Fruit fly (Drosophila melanogaster): ENCODE measurements around the gene CG14075.

DNA sequence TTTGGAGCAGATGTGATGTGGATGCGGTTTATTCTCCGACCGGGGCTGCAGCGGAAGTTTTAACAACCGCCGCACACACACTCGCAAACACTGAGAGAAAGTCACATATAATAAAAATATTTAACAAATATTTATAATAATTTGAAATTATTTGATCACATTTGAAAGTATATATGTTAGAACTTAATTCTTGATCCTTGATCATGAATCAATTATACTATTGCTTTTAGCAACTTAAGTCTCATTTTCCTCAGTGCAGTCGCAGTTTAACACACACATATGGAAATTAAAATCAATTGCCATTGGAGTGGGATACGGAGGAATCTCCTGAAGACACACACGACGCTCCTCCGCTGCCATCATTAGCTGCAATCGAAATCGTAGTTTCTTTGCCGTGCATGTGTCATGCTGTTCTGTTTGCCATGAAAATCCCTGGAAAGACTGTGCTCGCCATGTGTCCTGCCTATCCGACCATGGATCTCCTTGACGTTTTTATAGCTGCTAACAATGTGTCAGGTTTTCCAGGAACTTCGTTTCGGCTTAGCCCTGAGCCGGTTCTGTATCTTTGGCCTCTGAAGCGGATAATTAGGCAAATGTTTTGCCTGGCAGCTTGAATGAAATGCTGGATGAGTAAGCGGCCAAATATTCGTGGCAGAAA is 48.5 kb downstream of the CG14075 start:
- no peak for TF ChIP-seq cic (GFP tag; optimal IDR thresholded peaks at IDR 0.05)
- TF ChIP-seq CG11617 (GFP tag; optimal IDR thresholded peaks at IDR 0.05), result no peak
- no peak for TF ChIP-seq toe (GFP tag; optimal IDR thresholded peaks at IDR 0.05)
- no peak for TF ChIP-seq Crg-1 (GFP tag; optimal IDR thresholded peaks at IDR 0.05)
- TF ChIP-seq CG5204 (GFP tag; optimal IDR thresholded peaks at IDR 0.05), result no peak
- no peak for TF ChIP-seq Clk (GFP tag; optimal IDR thresholded peaks at IDR 0.05)
- no peak for TF ChIP-seq kay (GFP tag; ENCODE audit: borderline replicate concordance)
- no peak for TF ChIP-seq tj (GFP tag; optimal IDR thresholded peaks at IDR 0.05)
- no peak for TF ChIP-seq ovo (GFP tag; optimal IDR thresholded peaks at IDR 0.05)
- no peak for TF ChIP-seq CG14711 (tag; optimal IDR thresholded peaks at IDR 0.05)
- no peak for TF ChIP-seq CG12768 (GFP tag; optimal IDR thresholded peaks at IDR 0.05)
- no peak for TF ChIP-seq pad (GFP tag; optimal IDR thresholded peaks at IDR 0.05)

Measured in whole organism, adult.